Fruit fly (Drosophila melanogaster) whole organism, prepupa: ENCODE data around the gene CG15576.

Experiments
- Blimp-1 ChIP-seq: fragments of 200-800 bp; sonication (Bioruptor generic); optimal IDR thresholded peaks from 3 replicates; lab custom pipeline; 2017; ENCODE audit warnings: missing biosample characterization, missing genetic modification characterization, mild to moderate bottlenecking, moderate library complexity, missing genetic modification reagents
- CG10631 ChIP-seq: fragments of 200-800 bp; sonication (Bioruptor generic); optimal IDR thresholded peaks from 2 replicates; lab custom pipeline; 2016; ENCODE audit warnings: missing biosample characterization, missing genetic modification characterization
- CG11762 ChIP-seq: fragments of 200-800 bp; sonication (Bioruptor generic); optimal IDR thresholded peaks from 3 replicates; lab custom pipeline; 2016; ENCODE audit warnings: missing biosample characterization, missing genetic modification characterization; ENCODE audit not compliant: insufficient read depth
- CG11902 ChIP-seq: fragments of 200-800 bp; sonication (Bioruptor generic); optimal IDR thresholded peaks from 3 replicates; lab custom pipeline; 2016; ENCODE audit warnings: missing biosample characterization, missing genetic modification characterization
- CG1621 ChIP-seq: fragments of 200-800 bp; sonication (Bioruptor generic); optimal IDR thresholded peaks from 3 replicates; lab custom pipeline; 2018; ENCODE audit warnings: missing biosample characterization, mild to moderate bottlenecking, missing genetic modification characterization
- CG32006 ChIP-seq: fragments of 200-800 bp; sonication (Bioruptor generic); optimal IDR thresholded peaks from 3 replicates; lab custom pipeline; 2017; ENCODE audit warnings: missing biosample characterization, mild to moderate bottlenecking, missing genetic modification characterization
- CG3919 ChIP-seq: fragments of 200-800 bp; sonication (Bioruptor generic); optimal IDR thresholded peaks from 3 replicates; lab custom pipeline; 2016; ENCODE audit warnings: missing biosample characterization, missing genetic modification characterization
- CG4318 ChIP-seq: fragments of 200-800 bp; sonication (Bioruptor generic); optimal IDR thresholded peaks from 3 replicates; lab custom pipeline; 2017; ENCODE audit warnings: missing biosample characterization, mild to moderate bottlenecking, missing genetic modification characterization
- CG6276 ChIP-seq: fragments of 200-800 bp; sonication (Bioruptor generic); optimal IDR thresholded peaks from 2 replicates; lab custom pipeline; 2017; ENCODE audit warnings: missing biosample characterization, mild to moderate bottlenecking, missing genetic modification characterization
- CG6792 ChIP-seq: fragments of 200-800 bp; sonication (Bioruptor generic); optimal IDR thresholded peaks from 3 replicates; lab custom pipeline; 2016; ENCODE audit warnings: missing biosample characterization, missing genetic modification characterization
- CG6808 ChIP-seq: fragments of 200-800 bp; sonication (Bioruptor generic); optimal IDR thresholded peaks from 3 replicates; lab custom pipeline; 2017; ENCODE audit warnings: missing biosample characterization, missing genetic modification characterization, mild to moderate bottlenecking, moderate library complexity, missing genetic modification reagents
- CG7368 ChIP-seq: fragments of 200-800 bp; sonication (Bioruptor generic); optimal IDR thresholded peaks from 3 replicates; lab custom pipeline; 2016; ENCODE audit warnings: missing biosample characterization, missing genetic modification characterization
- CG8632 ChIP-seq: fragments of 200-800 bp; sonication (Bioruptor generic); optimal IDR thresholded peaks from 3 replicates; lab custom pipeline; 2016; ENCODE audit warnings: missing biosample characterization, missing genetic modification characterization
- CG9139 ChIP-seq: fragments of 200-800 bp; sonication (Bioruptor generic); optimal IDR thresholded peaks from 3 replicates; lab custom pipeline; 2017; ENCODE audit warnings: missing biosample characterization, mild to moderate bottlenecking, missing genetic modification characterization
- Eip75B ChIP-seq: fragments of 200-800 bp; sonication (Bioruptor generic); optimal IDR thresholded peaks from 3 replicates; lab custom pipeline; 2016; ENCODE audit warnings: missing biosample characterization, missing genetic modification characterization
- Eip93F ChIP-seq: fragments of 200-800 bp; sonication (Bioruptor generic); optimal IDR thresholded peaks from 2 replicates; lab custom pipeline; 2016; ENCODE audit warnings: missing biosample characterization, mild to moderate bottlenecking, missing genetic modification characterization
- Gug ChIP-seq: fragments of 200-800 bp; sonication (Bioruptor generic); IDR thresholded peaks from 2 replicates; pipeline ENCODE4 v1.3.6; 2022; ENCODE audit warnings: missing biosample characterization, missing genetic modification characterization
- Hr38 ChIP-seq: sonication (Bioruptor generic); optimal IDR thresholded peaks from 2 replicates; lab custom pipeline; 2016; ENCODE audit warnings: missing biosample characterization, missing genetic modification characterization
- Hr39 ChIP-seq: fragments of 200-800 bp; sonication (Bioruptor generic); optimal IDR thresholded peaks from 2 replicates; lab custom pipeline; 2016; ENCODE audit warnings: missing biosample characterization, missing genetic modification characterization
- Hr4 ChIP-seq: fragments of 200-800 bp; sonication (Bioruptor generic); optimal IDR thresholded peaks from 3 replicates; lab custom pipeline; 2016; ENCODE audit warnings: missing biosample characterization, missing genetic modification characterization
- Lpt ChIP-seq: fragments of 200-800 bp; sonication (Bioruptor generic); optimal IDR thresholded peaks from 3 replicates; lab custom pipeline; 2016; ENCODE audit warnings: missing biosample characterization, missing genetic modification characterization
- Met ChIP-seq: fragments of 200-800 bp; sonication (Bioruptor generic); optimal IDR thresholded peaks from 3 replicates; lab custom pipeline; 2016; ENCODE audit warnings: missing biosample characterization, missing genetic modification characterization
- OdsH ChIP-seq: fragments of 200-800 bp; sonication (Bioruptor generic); optimal IDR thresholded peaks from 3 replicates; lab custom pipeline; 2016; ENCODE audit warnings: missing biosample characterization, missing genetic modification characterization
- Sox102F ChIP-seq: fragments of 200-800 bp; sonication (Bioruptor generic); optimal IDR thresholded peaks from 2 replicates; lab custom pipeline; 2016; ENCODE audit warnings: missing biosample characterization, mild to moderate bottlenecking, missing genetic modification characterization
- Sox15 ChIP-seq: fragments of 200-800 bp; sonication (Bioruptor generic); optimal IDR thresholded peaks from 3 replicates; lab custom pipeline; 2016; ENCODE audit warnings: missing biosample characterization, missing genetic modification characterization
- cyc ChIP-seq: fragments of 200-800 bp; sonication (Bioruptor generic); optimal IDR thresholded peaks from 3 replicates; lab custom pipeline; 2016; ENCODE audit warnings: missing biosample characterization, missing genetic modification characterization
- dsx ChIP-seq: fragments of 200-800 bp; optimal IDR thresholded peaks from 3 replicates; lab custom pipeline; 2019; ENCODE audit warnings: missing biosample characterization, mild to moderate bottlenecking, missing genetic modification characterization, moderate library complexity; ENCODE audit not compliant: poor library complexity, severe bottlenecking
- esn ChIP-seq: fragments of 200-800 bp; sonication (Bioruptor generic); optimal IDR thresholded peaks from 2 replicates; lab custom pipeline; 2016; ENCODE audit warnings: missing biosample characterization, mild to moderate bottlenecking, missing genetic modification characterization, moderate library complexity
- fd59A ChIP-seq: fragments of 200-800 bp; sonication (Bioruptor generic); optimal IDR thresholded peaks from 2 replicates; lab custom pipeline; 2017; ENCODE audit warnings: missing biosample characterization, mild to moderate bottlenecking, missing genetic modification characterization, missing genetic modification reagents
- salr ChIP-seq, 2 experiments: fragments of 200-800 bp; sonication (Bioruptor generic); optimal IDR thresholded peaks; 3 replicates each; lab custom pipeline; 2016 to 2018; ENCODE audit warnings: missing biosample characterization in 2 of 2, missing genetic modification characterization in 2 of 2, mild to moderate bottlenecking in 1 of 2
- spab ChIP-seq: fragments of 200-800 bp; sonication (Bioruptor generic); optimal IDR thresholded peaks from 2 replicates; lab custom pipeline; 2017; ENCODE audit warnings: missing biosample characterization, mild to moderate bottlenecking, missing genetic modification characterization, missing genetic modification reagents
- ss ChIP-seq, 2 experiments: fragments of 200-800 bp; sonication (Bioruptor generic); optimal IDR thresholded peaks; 2 replicates in 1 of 2; 3 replicates in 1 of 2; lab custom pipeline; 2017 to 2018; ENCODE audit warnings: mild to moderate bottlenecking in 2 of 2, missing biosample characterization in 2 of 2, missing genetic modification characterization in 2 of 2, moderate library complexity in 1 of 2
- svp ChIP-seq: fragments of 200-800 bp; sonication (Bioruptor generic); peaks from one replicate; lab custom pipeline; 2016; ENCODE audit warnings: missing biosample characterization, missing genetic modification characterization
- topi ChIP-seq: fragments of 200-800 bp; sonication (Bioruptor generic); optimal IDR thresholded peaks from 3 replicates; lab custom pipeline; 2016; ENCODE audit warnings: missing biosample characterization, missing genetic modification characterization

The CG15576 gene

DNA sequence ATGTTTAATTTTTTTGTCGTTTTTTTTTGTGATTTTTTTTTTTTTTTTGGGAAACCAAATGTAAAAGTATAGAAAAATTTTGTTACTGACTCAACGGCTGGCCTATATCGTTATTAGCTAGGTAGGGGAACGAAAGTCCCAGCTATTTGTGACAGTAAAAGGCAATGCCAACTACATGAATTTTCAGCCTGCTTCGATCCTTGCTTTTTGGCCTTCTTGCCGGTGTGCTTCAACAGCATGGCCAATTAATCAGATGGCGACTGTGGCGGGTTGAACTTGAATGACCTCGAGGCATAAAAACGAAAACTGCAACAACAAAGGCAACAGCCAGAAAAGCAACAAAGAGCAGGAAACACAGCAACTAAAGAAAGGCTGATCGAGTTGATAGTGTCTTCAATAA is 25.3 kb upstream of the CG15576 start, which contains the start of gene CG15578:
Gene CG15578, minus strand, starts transcription at position 101 of the 400 bp plus-strand sequence.
- TF ChIP-seq CG1621 (tag; lab: Kevin White, UChicago) (no peak), Hr39 (GFP tag; lab: Kevin White, UChicago) (no peak), Met (GFP tag; lab: Kevin White, UChicago) (no peak), ss (GFP tag; optimal IDR thresholded peaks at IDR 0.05; lab: Kevin White, UChicago) (no peak), Hr4 (GFP tag; lab: Kevin White, UChicago) (no peak), CG6276 (GFP tag; lab: Kevin White, UChicago) (no peak), CG11902 (GFP tag; lab: Kevin White, UChicago) (no peak), dsx (GFP tag; lab: Kevin White, UChicago) (no peak), esn (GFP tag; lab: Kevin White, UChicago) (no peak), CG3919 (GFP tag; lab: Kevin White, UChicago) (no peak)

- TF ChIP-seq Sox15 (GFP tag; lab: Kevin White, UChicago), result no peak
- no peak for TF ChIP-seq OdsH (GFP tag; lab: Kevin White, UChicago)
- TF ChIP-seq CG1621 (tag; lab: Kevin White, UChicago), result no peak
- TF ChIP-seq spab (GFP tag; lab: Kevin White, UChicago), result no peak
- no peak for TF ChIP-seq Sox102F
- no peak for TF ChIP-seq CG4318
- no peak for TF ChIP-seq cyc (GFP tag; lab: Kevin White, UChicago)
- TF ChIP-seq Eip75B (GFP tag; lab: Kevin White, UChicago), result no peak
- no peak for TF ChIP-seq dsx (GFP tag; lab: Kevin White, UChicago)
- no peak for TF ChIP-seq CG6792 (GFP tag; lab: Kevin White, UChicago)
- TF ChIP-seq salr (GFP tag; optimal IDR thresholded peaks at IDR 0.05; lab: Kevin White, UChicago), result no peak
- no peak for TF ChIP-seq CG6808 (GFP tag; lab: Kevin White, UChicago)
- no peak for TF ChIP-seq esn (GFP tag; lab: Kevin White, UChicago)
Observed at dm6 chrX:4276900-4277299, 24.3 kb upstream of the CG15576 start, which contains the start of gene CG15577. Gene CG15577, minus strand, starts transcription at chrX:4277000.

- TF ChIP-seq fd59A (GFP tag; lab: Kevin White, UChicago) (no peak), Lpt (GFP tag; lab: Kevin White, UChicago) (no peak), CG7368 (no peak), CG6792 (GFP tag; lab: Kevin White, UChicago) (no peak), Blimp-1 (GFP tag; lab: Kevin White, UChicago) (no peak), CG11762 (GFP tag; lab: Kevin White, UChicago) (no peak), CG8632 (GFP tag; lab: Kevin White, UChicago) (no peak), CG32006 (GFP tag; lab: Kevin White, UChicago) (no peak), Eip93F (GFP tag; lab: Kevin White, UChicago) (no peak), topi (GFP tag; lab: Kevin White, UChicago) (no peak), Hr38 (GFP tag; lab: Kevin White, UChicago) (no peak), CG9139 (GFP tag; lab: Kevin White, UChicago) (no peak), CG10631 (GFP tag; lab: Kevin White, UChicago) (no peak), Gug (GFP tag; lab: Robert Waterston, UW) (no peak), Hr39 (GFP tag; lab: Kevin White, UChicago) (no peak), cyc (GFP tag; lab: Kevin White, UChicago) (no peak), dsx (GFP tag; lab: Kevin White, UChicago) (no peak), CG6276 (GFP tag; lab: Kevin White, UChicago) (no peak), CG4318 (no peak), esn (GFP tag; lab: Kevin White, UChicago) (no peak)
Observed at dm6 chrX:4273499-4273898, 20.9 kb upstream of the CG15576 start.

- peak; percentile 28 for TF ChIP-seq svp (GFP tag; lab: Kevin White, UChicago)
- no peak for TF ChIP-seq CG6808 (GFP tag; lab: Kevin White, UChicago)
Observed at dm6 chrX:4268401-4268800, 15.8 kb upstream of the CG15576 start, which contains the start of gene CG15572. Gene CG15572, plus strand, starts transcription at chrX:4268701.
